Worm (Caenorhabditis elegans): ENCODE results near the gene fbxc-30.

Gene fbxc-30

ce11 chrII:905335-905734 is 12.1 kb upstream of the fbxc-30 start:
- no peak for TF ChIP-seq hlh-13 (GFP tag; optimal IDR thresholded peaks at IDR 0.05)
- TF ChIP-seq pag-3 (tag; optimal IDR thresholded peaks at IDR 0.05; ENCODE audit: borderline replicate concordance): no peak
- TF ChIP-seq ceh-30 (tag; optimal IDR thresholded peaks at IDR 0.05): no peak
- no peak for TF ChIP-seq ceh-9 (tag; optimal IDR thresholded peaks at IDR 0.05)
- TF ChIP-seq tbx-2 (tag; optimal IDR thresholded peaks at IDR 0.05): no peak

- TF ChIP-seq ref-2 (tag; optimal IDR thresholded peaks at IDR 0.05) (no peak), ceh-2 (tag; optimal IDR thresholded peaks at IDR 0.05) (no peak), hlh-30 (tag; optimal IDR thresholded peaks at IDR 0.05; ENCODE audit: insufficient read depth) (no peak), pqm-1 (tag; optimal IDR thresholded peaks at IDR 0.05) (no peak), ceh-19 (GFP tag; optimal IDR thresholded peaks at IDR 0.05) (no peak), tbx-7 (tag; optimal IDR thresholded peaks at IDR 0.05) (no peak), elt-2 (tag; optimal IDR thresholded peaks at IDR 0.05) (no peak), ztf-16 (tag; optimal IDR thresholded peaks at IDR 0.05) (no peak), elt-4 (tag; optimal IDR thresholded peaks at IDR 0.05) (no peak), unc-42 (tag; optimal IDR thresholded peaks at IDR 0.05) (no peak), odd-2 (tag; optimal IDR thresholded peaks at IDR 0.05) (no peak), ceh-18 (tag; optimal IDR thresholded peaks at IDR 0.05) (no peak), hlh-15 (tag; optimal IDR thresholded peaks at IDR 0.05) (no peak), ceh-31 (tag; optimal IDR thresholded peaks at IDR 0.05) (no peak), pag-3 (tag; optimal IDR thresholded peaks at IDR 0.05; ENCODE audit: borderline replicate concordance) (no peak), C38D4.7 (GFP tag; optimal IDR thresholded peaks at IDR 0.05) (no peak), npax-4 (tag; optimal IDR thresholded peaks at IDR 0.05) (no peak)
These were observed 7.9 kb upstream of the fbxc-30 start, which contains the start of the genes fbxc-24 and fbxc-27 for ce11 chrII:909554-909953. Gene fbxc-24, minus strand, starts transcription at chrII:909654. Gene fbxc-27, plus strand, starts transcription at chrII:909769.

ce11 chrII:911680-912079 is 5.7 kb upstream of the fbxc-30 start, which contains the start of gene fbxc-31:
Gene fbxc-31, plus strand, starts transcription at chrII:911980.
- no peak for TF ChIP-seq unc-3 (GFP tag; conservative IDR thresholded peaks at IDR 0.05)
- no peak for TF ChIP-seq unc-3 (tag; optimal IDR thresholded peaks at IDR 0.05)
- no peak for TF ChIP-seq ceh-24 (tag; optimal IDR thresholded peaks at IDR 0.05)
- no peak for TF ChIP-seq hlh-15 (tag; optimal IDR thresholded peaks at IDR 0.05)
- no peak for TF ChIP-seq ceh-30 (tag; optimal IDR thresholded peaks at IDR 0.05)
- no peak for TF ChIP-seq tbx-2 (tag; optimal IDR thresholded peaks at IDR 0.05)
- TF ChIP-seq tbx-7 (tag; optimal IDR thresholded peaks at IDR 0.05): no peak
- TF ChIP-seq ceh-45 (GFP tag; IDR thresholded peaks at IDR 0.05): no peak
- TF ChIP-seq ceh-2 (tag; optimal IDR thresholded peaks at IDR 0.05): no peak
- TF ChIP-seq elt-4 (tag; optimal IDR thresholded peaks at IDR 0.05): no peak
- no peak for TF ChIP-seq mec-3 (tag; optimal IDR thresholded peaks at IDR 0.05; ENCODE audit: borderline replicate concordance)

- peak; percentile 9 for TF ChIP-seq nfya-1 (tag; optimal IDR thresholded peaks at IDR 0.05)
- no peak for TF ChIP-seq nhr-232 (tag; optimal IDR thresholded peaks at IDR 0.05)
- no peak for TF ChIP-seq hlh-6 (tag; optimal IDR thresholded peaks at IDR 0.05)
- no peak for TF ChIP-seq ceh-22 (tag; optimal IDR thresholded peaks at IDR 0.05)
- TF ChIP-seq sdc-2 (tag; optimal IDR thresholded peaks at IDR 0.05): no peak
These were observed 4.2 kb upstream of the fbxc-30 start, which contains the start of gene fbxc-33 for ce11 chrII:913222-913722. Gene fbxc-33, plus strand, starts transcription at chrII:913672.

ce11 chrII:915206-915605 is 2.2 kb upstream of the fbxc-30 start:
- TF ChIP-seq madf-2 (tag; optimal IDR thresholded peaks at IDR 0.05): no peak
- TF ChIP-seq unc-55 (GFP tag; optimal IDR thresholded peaks at IDR 0.05): no peak
- TF ChIP-seq dve-1 (tag; optimal IDR thresholded peaks at IDR 0.05): peak; percentile 41
- TF ChIP-seq elt-2 (tag; optimal IDR thresholded peaks at IDR 0.05): peak; percentile 100
- no peak for TF ChIP-seq nfya-1 (tag; optimal IDR thresholded peaks at IDR 0.05)
- no peak for TF ChIP-seq ceh-34 (tag; optimal IDR thresholded peaks at IDR 0.05)
- no peak for TF ChIP-seq unc-42 (tag; optimal IDR thresholded peaks at IDR 0.05)
- TF ChIP-seq ceh-19 (GFP tag; optimal IDR thresholded peaks at IDR 0.05): no peak
- no peak for TF ChIP-seq hlh-6 (tag; optimal IDR thresholded peaks at IDR 0.05)
- no peak for TF ChIP-seq che-1 (tag; optimal IDR thresholded peaks at IDR 0.05)
- no peak for TF ChIP-seq pat-9 (tag; optimal IDR thresholded peaks at IDR 0.05)
- peak; percentile 70 for TF ChIP-seq pqm-1 (tag; optimal IDR thresholded peaks at IDR 0.05)
- no peak for TF ChIP-seq C38D4.7 (GFP tag; optimal IDR thresholded peaks at IDR 0.05)
- no peak for TF ChIP-seq hlh-15 (tag; optimal IDR thresholded peaks at IDR 0.05)

All from whole organism, late embryonic.